Worm (Caenorhabditis elegans) whole organism, L3 larva: ENCODE results near the gene K02D10.2.

ENCODE experiments used
- ZK546.5 ChIP-seq: sonication (generic microtip); optimal IDR thresholded peaks from 2 replicates; lab custom pipeline; 2017; ENCODE audit warnings: missing biosample characterization, missing genetic modification characterization
- aly-2 ChIP-seq: fragments of 150-350 bp; optimal IDR thresholded peaks from 2 replicates; lab custom pipeline; 2014; ENCODE audit warnings: missing biosample characterization, missing genetic modification characterization
- ama-1 ChIP-seq: fragments of 150-350 bp; optimal IDR thresholded peaks from 2 replicates; lab custom pipeline; 2018
- daf-12 ChIP-seq: fragments of 150-350 bp; optimal IDR thresholded peaks from 2 replicates; lab custom pipeline; 2014; ENCODE audit warnings: missing biosample characterization, missing genetic modification reagents, missing genetic modification characterization
- egl-27 ChIP-seq: sonication (generic microtip); optimal IDR thresholded peaks from 4 replicates; lab custom pipeline; 2017; ENCODE audit warnings: missing biosample characterization, missing genetic modification reagents, missing genetic modification characterization
- egl-5 ChIP-seq: fragments of 150-350 bp; optimal IDR thresholded peaks from 2 replicates; lab custom pipeline; 2017; ENCODE audit warnings: missing biosample characterization, missing genetic modification reagents, missing genetic modification characterization, inconsistent platforms
- fos-1 ChIP-seq: fragments of 150-350 bp; optimal IDR thresholded peaks from 2 replicates; lab custom pipeline; 2014; ENCODE audit warnings: missing biosample characterization, missing genetic modification characterization
- nfya-1 ChIP-seq: sonication (generic microtip); optimal IDR thresholded peaks from 2 replicates; lab custom pipeline; 2017; ENCODE audit warnings: missing genetic modification characterization, mild to moderate bottlenecking, missing compliant biosample characterization, antibody characterized with exemption, moderate library complexity; ENCODE audit not compliant: insufficient read depth
- nhr-12 ChIP-seq: fragments of 150-350 bp; optimal IDR thresholded peaks from 2 replicates; lab custom pipeline; 2014; ENCODE audit warnings: missing biosample characterization, missing genetic modification characterization
- unc-39 ChIP-seq: sonication (generic microtip); optimal IDR thresholded peaks from 4 replicates; lab custom pipeline; 2017; ENCODE audit warnings: missing biosample characterization, missing genetic modification characterization
- unc-62 ChIP-seq: fragments of 150-350 bp; sonication (generic microtip); optimal IDR thresholded peaks from 4 replicates; lab custom pipeline; 2014; ENCODE audit warnings: missing biosample characterization, missing genetic modification reagents, missing genetic modification characterization
- ztf-4 ChIP-seq: fragments of 150-350 bp; optimal IDR thresholded peaks from 2 replicates; lab custom pipeline; 2014; ENCODE audit warnings: missing biosample characterization, missing genetic modification characterization

ce11 chrIII:8748620-8749019 is 22.4 kb downstream of the K02D10.2 start:
- TF ChIP-seq ztf-4 (no peak), egl-27 (no peak), nhr-12 (tag; lab: Kevin White, UChicago) (no peak), daf-12 (tag; lab: Kevin White, UChicago) (no peak), egl-5 (tag; lab: Kevin White, UChicago) (no peak), ZK546.5 (tag; lab: Kevin White, UChicago) (no peak), nfya-1 (tag; lab: Kevin White, UChicago) (no peak), fos-1 (tag; lab: Kevin White, UChicago) (no peak), ama-1 (lab: Kevin White, UChicago) (no peak), unc-39 (tag; lab: Kevin White, UChicago) (no peak), aly-2 (tag; lab: Kevin White, UChicago) (no peak), unc-62 (GFP tag; lab: Kevin White, UChicago) (no peak)
